Worm (Caenorhabditis elegans): Measurements from ENCODE around the gene F20D6.5.

ce11 chrV:8196993-8197392, 35.2 kb downstream of the F20D6.5 start:
- TF ChIP-seq klf-2 (GFP tag; conservative IDR thresholded peaks at IDR 0.05) = no peak
- TF ChIP-seq ztf-29 (GFP tag; IDR thresholded peaks at IDR 0.05) = no peak

Data from whole organism, midembryonic.